Worm (Caenorhabditis elegans): ENCODE data around the gene xol-1.
A peak's percentile ranks its signal among the peaks of the same experiment; 100 is the strongest.

The xol-1 gene

DNA sequence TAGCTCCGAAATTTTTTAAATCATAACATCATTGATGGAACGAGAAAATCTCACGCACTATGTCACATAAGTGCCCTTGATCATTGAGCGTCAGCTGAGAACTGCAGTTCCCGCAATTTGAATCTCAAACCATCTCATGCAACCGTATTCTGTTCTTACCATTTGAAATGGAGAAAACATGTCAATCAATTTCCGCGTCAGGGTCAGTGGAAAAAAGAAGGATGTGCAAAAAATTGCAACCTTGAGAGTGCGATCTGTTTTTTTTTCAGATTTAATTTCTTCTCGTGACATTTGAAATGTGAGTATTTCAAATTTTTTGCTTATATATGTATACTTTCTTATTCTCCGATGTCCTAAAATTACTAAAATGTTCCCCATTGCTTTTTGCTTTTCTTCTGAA, 30.5 kb upstream of the xol-1 start:
- no peak for TF ChIP-seq ztf-4 (tag; optimal IDR thresholded peaks at IDR 0.05)
- TF ChIP-seq nhr-25 (tag; optimal IDR thresholded peaks at IDR 0.05): peak; percentile 60
- peak; percentile 11 for TF ChIP-seq nhr-23 (tag; optimal IDR thresholded peaks at IDR 0.05)

DNA sequence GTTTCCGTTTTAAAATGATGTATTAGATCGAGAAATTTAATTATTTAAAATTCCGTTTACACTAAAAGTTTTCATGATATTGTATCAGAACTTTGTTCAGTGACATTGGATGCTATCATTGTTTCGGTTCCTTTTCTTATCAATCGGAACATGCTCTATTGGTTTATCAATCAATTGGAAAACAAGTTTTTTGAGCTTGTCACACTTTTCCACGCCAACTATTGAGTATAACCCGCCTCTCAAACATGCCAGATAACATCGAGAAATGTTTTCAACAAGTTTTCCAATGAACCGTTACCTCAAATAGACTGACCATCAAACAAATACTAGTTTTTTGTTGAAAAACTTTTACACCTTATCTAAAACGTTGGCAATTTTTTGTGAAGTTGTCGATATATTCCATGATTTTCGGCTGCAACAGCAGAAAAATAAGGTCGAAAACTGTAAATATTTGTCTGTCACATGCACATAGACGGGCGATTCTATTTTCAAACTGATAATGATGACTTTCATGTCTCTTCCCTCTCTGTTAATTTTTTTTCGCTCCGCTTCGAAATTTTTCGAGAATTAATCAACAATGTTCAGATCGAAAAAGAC, 26.6 kb upstream of the xol-1 start, which contains the start of gene unk-1:
Gene unk-1 (plus strand): TSS at position 577 of the 597 bp plus-strand sequence.
- TF ChIP-seq skn-1 (tag; optimal IDR thresholded peaks at IDR 0.05): peak; percentile 19
- no peak for TF ChIP-seq elt-3 (tag; optimal IDR thresholded peaks at IDR 0.05)
- TF ChIP-seq unc-62 (GFP tag; optimal IDR thresholded peaks at IDR 0.05): no peak
- no peak for TF ChIP-seq mml-1 (tag; optimal IDR thresholded peaks at IDR 0.05)
- TF ChIP-seq hmg-11 (tag; optimal IDR thresholded peaks at IDR 0.05): no peak
- TF ChIP-seq fos-1 (tag; optimal IDR thresholded peaks at IDR 0.05): no peak
- no peak for TF ChIP-seq ceh-9 (tag; optimal IDR thresholded peaks at IDR 0.05)
- TF ChIP-seq lin-15B (tag; optimal IDR thresholded peaks at IDR 0.05): no peak
- TF ChIP-seq sea-2 (GFP tag; optimal IDR thresholded peaks at IDR 0.05): no peak
- TF ChIP-seq egl-27 (tag; optimal IDR thresholded peaks at IDR 0.05): no peak
- TF ChIP-seq ceh-28 (tag; optimal IDR thresholded peaks at IDR 0.05): peak; percentile 34
- peak; percentile 35 for TF ChIP-seq jun-1 (tag; optimal IDR thresholded peaks at IDR 0.05)
- peak; percentile 47 for TF ChIP-seq pha-4 (tag; optimal IDR thresholded peaks at IDR 0.05)
- TF ChIP-seq nhr-43 (tag; optimal IDR thresholded peaks at IDR 0.05; ENCODE audit: poor library complexity, severe bottlenecking): no peak
- peak; percentile 43 for TF ChIP-seq pqm-1 (tag; optimal IDR thresholded peaks at IDR 0.05)
- peak; percentile 91 for TF ChIP-seq elt-2 (tag; optimal IDR thresholded peaks at IDR 0.05)
- TF ChIP-seq mdl-1 (tag; optimal IDR thresholded peaks at IDR 0.05): no peak

DNA sequence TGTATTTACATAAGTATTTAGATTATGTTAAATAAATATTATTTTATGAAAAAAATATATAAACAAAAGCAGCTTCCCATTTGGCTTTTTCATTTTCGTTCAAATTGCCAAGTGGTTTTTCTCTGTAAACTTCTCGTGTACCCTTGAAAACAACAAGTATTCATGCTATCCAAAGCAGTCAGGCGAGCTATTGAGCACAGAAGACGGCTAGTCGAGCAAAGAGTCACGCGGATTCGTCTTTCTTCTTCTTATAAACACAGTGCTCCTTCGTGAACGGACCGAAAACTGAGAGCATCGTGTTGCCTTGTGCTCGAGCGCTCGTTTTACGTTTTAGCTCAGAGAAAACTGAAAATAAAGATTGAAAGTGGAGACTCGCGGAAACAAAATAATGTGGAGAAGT, 25.2 kb upstream of the xol-1 start:
- TF ChIP-seq nhr-12 (tag; optimal IDR thresholded peaks at IDR 0.05): no peak
- peak; percentile 12 for TF ChIP-seq nfya-1 (tag; optimal IDR thresholded peaks at IDR 0.05; ENCODE audit: insufficient read depth)
- TF ChIP-seq R02D3.7 (tag; optimal IDR thresholded peaks at IDR 0.05): no peak
- TF ChIP-seq pqm-1 (tag; optimal IDR thresholded peaks at IDR 0.05): no peak

DNA sequence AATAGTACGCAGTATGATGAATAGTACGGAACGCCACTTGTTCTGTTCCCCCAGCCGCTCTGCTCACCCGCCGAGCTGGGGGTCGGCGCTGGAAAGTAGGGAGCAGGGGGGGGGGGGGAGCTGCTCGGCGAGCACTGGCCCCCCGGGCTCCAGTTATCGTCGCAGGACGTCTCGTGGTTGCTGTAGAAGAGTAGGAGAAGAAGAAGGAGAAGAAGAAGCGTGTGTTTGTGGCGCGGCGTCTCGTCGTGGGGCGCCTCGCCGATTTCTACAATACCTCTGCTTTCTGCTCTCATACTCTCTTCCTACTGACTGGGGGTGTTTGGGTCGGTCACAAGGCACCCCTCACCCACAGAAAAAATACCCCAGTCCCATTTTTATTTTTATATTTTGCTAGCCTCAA, 23.8 kb upstream of the xol-1 start:
- TF ChIP-seq pha-4 (tag; optimal IDR thresholded peaks at IDR 0.05) (peak; percentile 26), snpc-4 (tag; optimal IDR thresholded peaks at IDR 0.05) (no peak), nfya-1 (tag; optimal IDR thresholded peaks at IDR 0.05; ENCODE audit: insufficient read depth) (peak; percentile 69), lsy-12 (tag; optimal IDR thresholded peaks at IDR 0.05) (peak; percentile 46), fkh-10 (GFP tag; optimal IDR thresholded peaks at IDR 0.05) (peak; percentile 24), ama-1 (optimal IDR thresholded peaks at IDR 0.05) (no peak), lin-39 (tag; optimal IDR thresholded peaks at IDR 0.05) (peak; percentile 76), hmg-11 (tag; optimal IDR thresholded peaks at IDR 0.05) (peak; percentile 81), mdl-1 (tag; optimal IDR thresholded peaks at IDR 0.05) (peak; percentile 4), egl-5 (tag; optimal IDR thresholded peaks at IDR 0.05) (no peak)

DNA sequence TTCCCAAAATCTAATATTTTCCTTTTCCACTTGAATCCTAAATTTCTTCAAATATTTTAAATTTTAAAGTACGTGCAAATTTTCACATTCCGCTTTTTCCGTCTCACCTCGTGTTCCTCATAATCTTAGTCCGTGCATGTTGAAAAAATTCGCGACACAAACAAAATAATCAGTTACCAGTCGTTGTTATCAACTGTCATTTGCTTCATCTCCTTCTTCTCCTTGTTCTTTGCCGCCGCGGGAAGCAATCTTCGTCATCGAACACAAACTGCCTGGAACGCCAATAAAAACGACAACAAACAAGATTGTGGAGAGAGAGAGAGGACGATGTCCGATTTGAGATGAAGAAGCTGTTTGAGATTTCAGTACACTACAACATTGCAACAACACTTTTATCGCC, 23.4 kb upstream of the xol-1 start, which contains the start of gene C34D10.5:
Gene C34D10.5 (plus strand): TSS at position 269 of the 400 bp plus-strand sequence.
- TF ChIP-seq nfya-1 (tag; optimal IDR thresholded peaks at IDR 0.05; ENCODE audit: insufficient read depth) (no peak), aly-2 (tag; optimal IDR thresholded peaks at IDR 0.05) (no peak), nhr-76 (tag; optimal IDR thresholded peaks at IDR 0.05) (no peak), ama-1 (optimal IDR thresholded peaks at IDR 0.05) (peak; percentile 48), eor-1 (tag; optimal IDR thresholded peaks at IDR 0.05) (no peak), nhr-43 (tag; optimal IDR thresholded peaks at IDR 0.05; ENCODE audit: poor library complexity, severe bottlenecking) (no peak), fos-1 (tag; optimal IDR thresholded peaks at IDR 0.05) (no peak), unc-62 (GFP tag; optimal IDR thresholded peaks at IDR 0.05) (no peak), nhr-237 (tag; optimal IDR thresholded peaks at IDR 0.05) (no peak), jun-1 (tag; optimal IDR thresholded peaks at IDR 0.05) (no peak), daf-12 (tag; optimal IDR thresholded peaks at IDR 0.05) (no peak), nhr-11 (tag; optimal IDR thresholded peaks at IDR 0.05) (no peak), pqm-1 (tag; optimal IDR thresholded peaks at IDR 0.05) (peak; percentile 7), elt-1 (tag; optimal IDR thresholded peaks at IDR 0.05) (no peak), lin-39 (tag; optimal IDR thresholded peaks at IDR 0.05) (no peak), fkh-10 (GFP tag; optimal IDR thresholded peaks at IDR 0.05) (no peak), ztf-11 (tag; optimal IDR thresholded peaks at IDR 0.05) (no peak), ceh-16 (tag; optimal IDR thresholded peaks at IDR 0.05) (no peak), elt-2 (tag; optimal IDR thresholded peaks at IDR 0.05) (peak; percentile 60), ceh-82 (tag; optimal IDR thresholded peaks at IDR 0.05) (no peak), nhr-25 (tag; optimal IDR thresholded peaks at IDR 0.05) (no peak), sea-2 (GFP tag; optimal IDR thresholded peaks at IDR 0.05) (no peak), lsy-12 (tag; optimal IDR thresholded peaks at IDR 0.05) (no peak), skn-1 (tag; optimal IDR thresholded peaks at IDR 0.05) (no peak), zag-1 (tag; optimal IDR thresholded peaks at IDR 0.05) (no peak), lin-15B (tag; optimal IDR thresholded peaks at IDR 0.05) (no peak), snpc-4 (tag; optimal IDR thresholded peaks at IDR 0.05) (no peak)

Measured in whole organism, L3 larva.